Worm (Caenorhabditis elegans): Measurements from ENCODE around the gene best-23.
A peak's percentile ranks its signal among the peaks of the same experiment; 100 is the strongest.

The best-23 gene

DNA sequence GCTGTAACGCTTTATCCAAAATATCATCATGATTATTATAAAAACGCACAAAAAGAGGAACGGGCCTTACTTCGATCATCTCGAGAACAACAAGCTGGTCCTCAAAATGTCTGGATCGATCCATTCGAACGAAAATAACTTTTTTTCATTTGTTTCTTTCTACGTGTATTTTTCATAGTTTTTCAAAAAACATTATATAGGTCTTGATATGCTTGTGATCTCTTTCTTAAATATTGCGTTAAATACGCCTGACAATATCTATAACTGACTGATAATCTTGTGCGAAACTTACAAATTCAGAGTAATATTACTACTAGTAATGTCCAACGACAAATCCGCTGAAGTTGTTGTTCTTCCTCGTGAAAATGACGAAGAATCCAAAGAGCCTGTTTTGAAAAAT is 49.3 kb downstream of the best-23 start, which contains the start of gene sds-22:
TSS of gene sds-22 (plus strand) at position 301 of the 400 bp plus-strand sequence.
- TF ChIP-seq ref-2 (tag; optimal IDR thresholded peaks at IDR 0.05) (no peak), pqm-1 (tag; optimal IDR thresholded peaks at IDR 0.05) (no peak)

DNA sequence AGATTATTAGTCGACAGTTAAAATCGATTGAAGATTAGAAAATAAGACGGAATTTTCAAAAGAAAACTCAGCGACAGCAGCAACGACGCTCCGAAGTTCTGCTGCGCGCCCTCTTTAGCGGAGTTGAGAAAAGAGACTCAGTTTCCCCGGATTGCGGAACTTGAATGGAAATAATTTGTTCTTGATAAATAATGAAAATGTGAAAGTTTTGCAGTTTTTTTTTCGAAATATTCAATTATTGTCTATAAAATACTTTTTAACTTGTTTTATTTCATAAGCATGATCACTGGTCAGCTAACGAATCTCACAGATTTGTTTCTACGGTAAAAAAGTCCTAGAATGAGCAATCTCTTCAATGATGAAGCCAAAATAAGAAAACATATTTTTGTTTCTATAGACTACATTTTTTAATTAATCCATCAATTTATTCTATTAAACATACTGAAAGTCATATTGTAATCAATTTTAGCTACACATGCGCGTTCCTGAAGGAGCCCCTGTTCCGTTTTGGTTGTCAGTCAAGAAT is 49.8 kb downstream of the best-23 start, which contains the start of the genes cec-3 and T09A5.15:
TSS of gene cec-3 (minus strand) at position 116 of the 526 bp plus-strand sequence.
TSS of gene T09A5.15 (plus strand) at position 476 of the 526 bp plus-strand sequence.
- peak; percentile 42 for TF ChIP-seq nfya-1 (tag; optimal IDR thresholded peaks at IDR 0.05)
- TF ChIP-seq ref-2 (tag; optimal IDR thresholded peaks at IDR 0.05): peak; percentile 51
- TF ChIP-seq unc-42 (tag; optimal IDR thresholded peaks at IDR 0.05): peak; percentile 41
- peak; percentile 68 for TF ChIP-seq zip-5 (tag; optimal IDR thresholded peaks at IDR 0.05)
- TF ChIP-seq ceh-48 (tag; optimal IDR thresholded peaks at IDR 0.05): no peak
- no peak for TF ChIP-seq pros-1 (tag; optimal IDR thresholded peaks at IDR 0.05)
- peak; percentile 38 for TF ChIP-seq ceh-14 (tag; optimal IDR thresholded peaks at IDR 0.05)
- peak; percentile 69 for TF ChIP-seq C08G9.2 (tag; optimal IDR thresholded peaks at IDR 0.05)
- peak; percentile 82 for TF ChIP-seq tbx-2 (tag; optimal IDR thresholded peaks at IDR 0.05)
- TF ChIP-seq F13H6.1 (tag; optimal IDR thresholded peaks at IDR 0.05): peak; percentile 27
- TF ChIP-seq hlh-8 (tag; optimal IDR thresholded peaks at IDR 0.05): peak; percentile 47
- TF ChIP-seq ceh-2 (tag; optimal IDR thresholded peaks at IDR 0.05): peak; percentile 65
- TF ChIP-seq rnt-1 (tag; optimal IDR thresholded peaks at IDR 0.05): no peak
- no peak for TF ChIP-seq sox-4 (tag; optimal IDR thresholded peaks at IDR 0.05)
- TF ChIP-seq ttx-3 (tag; optimal IDR thresholded peaks at IDR 0.05): no peak
- TF ChIP-seq ceh-31 (tag; optimal IDR thresholded peaks at IDR 0.05): peak; percentile 79
- peak; percentile 63 for TF ChIP-seq ceh-34 (tag; optimal IDR thresholded peaks at IDR 0.05)
- TF ChIP-seq eyg-1 (tag; optimal IDR thresholded peaks at IDR 0.05): no peak
- peak; percentile 31 for TF ChIP-seq tbx-7 (tag; optimal IDR thresholded peaks at IDR 0.05)
- TF ChIP-seq Y22D7AL.16 (tag; optimal IDR thresholded peaks at IDR 0.05): no peak
- no peak for TF ChIP-seq che-1 (tag; optimal IDR thresholded peaks at IDR 0.05)
- TF ChIP-seq pha-2 (tag; optimal IDR thresholded peaks at IDR 0.05): no peak
- TF ChIP-seq lin-11 (tag; optimal IDR thresholded peaks at IDR 0.05): no peak
- TF ChIP-seq ets-4 (tag; optimal IDR thresholded peaks at IDR 0.05): peak; percentile 55
- TF ChIP-seq fax-1 (tag; optimal IDR thresholded peaks at IDR 0.05): peak; percentile 12
- peak; percentile 49 for TF ChIP-seq elt-2 (tag; optimal IDR thresholded peaks at IDR 0.05)
- peak; percentile 15 for TF ChIP-seq ceh-18 (tag; optimal IDR thresholded peaks at IDR 0.05)

DNA sequence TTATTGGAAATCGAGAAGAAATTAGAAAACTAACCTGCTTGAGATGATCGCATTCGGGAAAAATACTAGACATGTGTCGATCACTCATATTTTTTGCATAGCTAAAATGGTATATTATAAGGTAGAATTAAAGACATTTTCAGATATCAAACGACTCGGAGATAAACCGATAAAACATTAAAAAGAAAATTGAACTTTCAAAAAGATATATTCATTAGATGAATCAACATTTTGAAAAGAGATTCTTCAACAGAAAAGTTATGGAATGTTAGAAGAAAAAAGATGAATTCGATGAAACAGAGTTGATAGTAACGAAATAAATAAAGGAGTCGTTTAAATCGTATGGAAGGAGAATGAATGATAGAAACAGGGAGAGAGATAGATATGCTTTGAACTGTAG is 51.8 kb downstream of the best-23 start, which contains the start of gene mdmh-35:
TSS of gene mdmh-35 (minus strand) at position 101 of the 400 bp plus-strand sequence.
- TF ChIP-seq pax-1 (tag; optimal IDR thresholded peaks at IDR 0.05) (no peak), sox-4 (tag; optimal IDR thresholded peaks at IDR 0.05) (no peak), Y22D7AL.16 (tag; optimal IDR thresholded peaks at IDR 0.05) (no peak), che-1 (tag; optimal IDR thresholded peaks at IDR 0.05) (no peak), gmeb-2 (tag; optimal IDR thresholded peaks at IDR 0.05) (no peak)

DNA sequence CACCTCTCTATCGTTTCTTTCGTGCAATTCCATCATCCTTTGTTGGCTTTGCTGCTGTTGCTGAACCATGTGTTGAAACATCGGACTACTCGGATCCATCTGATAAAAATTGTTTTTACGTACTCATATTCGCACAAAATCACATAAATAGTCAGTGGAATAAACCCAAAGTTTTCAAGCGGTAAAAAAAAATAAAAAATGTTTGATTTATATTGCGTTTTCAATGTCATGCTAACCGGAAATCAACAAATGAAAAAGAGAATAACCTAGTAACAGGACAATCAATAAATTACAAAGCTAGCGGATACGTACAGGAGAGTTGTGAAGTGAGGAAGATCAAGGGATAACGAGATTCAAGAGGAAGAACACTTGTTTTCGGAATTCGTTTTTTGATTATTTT is 52.4 kb downstream of the best-23 start, which contains the start of gene mdt-10:
TSS of gene mdt-10 (minus strand) at position 101 of the 400 bp plus-strand sequence.
- TF ChIP-seq T23F11.4 (GFP tag; optimal IDR thresholded peaks at IDR 0.05) (no peak), pha-2 (tag; optimal IDR thresholded peaks at IDR 0.05) (no peak), dmd-4 (tag; optimal IDR thresholded peaks at IDR 0.05; ENCODE audit: borderline replicate concordance) (no peak), F13H6.1 (tag; optimal IDR thresholded peaks at IDR 0.05) (no peak), hlh-6 (tag; optimal IDR thresholded peaks at IDR 0.05) (no peak), unc-3 (GFP tag; conservative IDR thresholded peaks at IDR 0.05) (no peak), unc-3 (tag; optimal IDR thresholded peaks at IDR 0.05) (no peak), ceh-30 (tag; optimal IDR thresholded peaks at IDR 0.05) (no peak), tbx-2 (tag; optimal IDR thresholded peaks at IDR 0.05) (no peak), ceh-14 (tag; optimal IDR thresholded peaks at IDR 0.05) (no peak), nhr-232 (tag; optimal IDR thresholded peaks at IDR 0.05) (no peak)
